1 fruit fly cellular context compared by ENCODE assay signal in genomic region chr3R:12647954-12648353, dm6.
A peak's percentile ranks its signal among the peaks of the same experiment; 100 is the strongest.
TF ChIP-seq lines count a peak whose summit lies in the region.

TSS of gene Dtg (plus strand) at chr3R:12648058.

TF ChIP-seq in whole organism, embryonic, 481 proteins besides CTCF, POLR2A, EP300 and RAD21 (continued from another document):
- peak; percentile 74 for TF ChIP-seq sens (GFP tag; lab: Kevin White, UChicago)
- no peak for TF ChIP-seq CG10274 (GFP tag; optimal IDR thresholded peaks at IDR 0.05; lab: Kevin White, UChicago)
- no peak for TF ChIP-seq CG10147 (GFP tag; optimal IDR thresholded peaks at IDR 0.05; lab: Kevin White, UChicago)
- peak; percentile 42 for TF ChIP-seq CG17829 (tag; optimal IDR thresholded peaks at IDR 0.05; lab: Kevin White, UChicago)
- 0 out of 3 replicates have a peak, but pooled peaks have one; percentile 24 for TF ChIP-seq Opbp (GFP tag; IDR thresholded peaks at IDR 0.05; lab: Robert Waterston, UW; ENCODE audit: partially characterized antibody)
- peak; percentile 2 for TF ChIP-seq CG15601 (tag; optimal IDR thresholded peaks at IDR 0.05; lab: Kevin White, UChicago)
- peak; percentile 40; the same call in 1 of the 2 replicates for TF ChIP-seq ara (GFP tag; IDR thresholded peaks at IDR 0.05; lab: Robert Waterston, UW)
- TF ChIP-seq twi (tag; optimal IDR thresholded peaks at IDR 0.05; lab: Kevin White, UChicago) = peak; percentile 70
- peak; percentile 24 for TF ChIP-seq CG33557 (GFP tag; optimal IDR thresholded peaks at IDR 0.05; lab: Kevin White, UChicago)
- peak; percentile 63 for TF ChIP-seq CG15479 (GFP tag; optimal IDR thresholded peaks at IDR 0.05; lab: Kevin White, UChicago)
- peak; percentile 52 for TF ChIP-seq sd (tag; optimal IDR thresholded peaks at IDR 0.05; lab: Kevin White, UChicago)
- TF ChIP-seq Deaf1 (tag; optimal IDR thresholded peaks at IDR 0.05; lab: Kevin White, UChicago) = peak; percentile 30
- TF ChIP-seq chm (GFP tag; IDR thresholded peaks at IDR 0.05; lab: Robert Waterston, UW) = no peak
- TF ChIP-seq Fer3 (tag; optimal IDR thresholded peaks at IDR 0.05; lab: Kevin White, UChicago) = no peak
- peak; percentile 80 for TF ChIP-seq kni (GFP tag; optimal IDR thresholded peaks at IDR 0.05; lab: Kevin White, UChicago)
- TF ChIP-seq pros (GFP tag; optimal IDR thresholded peaks at IDR 0.05; lab: Kevin White, UChicago) = peak; percentile 65
- no peak for TF ChIP-seq CG13287 (GFP tag; IDR thresholded peaks at IDR 0.05; lab: Robert Waterston, UW; ENCODE audit: partially characterized antibody)
- TF ChIP-seq cg (GFP tag; optimal IDR thresholded peaks at IDR 0.05; lab: Kevin White, UChicago) = peak; percentile 68
- TF ChIP-seq Trl (optimal IDR thresholded peaks at IDR 0.05; lab: Kevin White, UChicago) = peak in 1 of 2 experiments; percentile 2
- no peak for TF ChIP-seq Trl (GFP tag; optimal IDR thresholded peaks at IDR 0.05; lab: Kevin White, UChicago)
- TF ChIP-seq CG8924 (tag; optimal IDR thresholded peaks at IDR 0.05; lab: Kevin White, UChicago) = peak; percentile 10
- TF ChIP-seq hth (optimal IDR thresholded peaks at IDR 0.05; lab: Kevin White, UChicago) = peak; percentile 7
- no peak for TF ChIP-seq Xrp1 (GFP tag; IDR thresholded peaks at IDR 0.05; lab: Robert Waterston, UW)
- TF ChIP-seq dm (GFP tag; optimal IDR thresholded peaks at IDR 0.05; lab: Kevin White, UChicago) = peak; percentile 6
- peak; percentile 19 for TF ChIP-seq da (GFP tag; optimal IDR thresholded peaks at IDR 0.05; lab: Kevin White, UChicago)
- TF ChIP-seq odd (GFP tag; optimal IDR thresholded peaks at IDR 0.05; lab: Kevin White, UChicago) = peak; percentile 22
